Worm (Caenorhabditis elegans) whole organism, L1 larva: ENCODE results near the gene ZK616.65.

ENCODE experiments used
- Y116A8C.19 ChIP-seq: sonication (generic microtip); optimal IDR thresholded peaks from 2 replicates; lab custom pipeline; 2016; ENCODE audit warnings: missing compliant biosample characterization, missing genetic modification characterization, borderline replicate concordance
- blmp-1 ChIP-seq: fragments of 150-350 bp; optimal IDR thresholded peaks from 2 replicates; lab custom pipeline; 2014; ENCODE audit warnings: missing biosample characterization, missing genetic modification characterization
- ceh-82 ChIP-seq, 3 experiments: fragments of 150-350 bp in 1 of 3; sonication (generic microtip) in 2 of 3; optimal IDR thresholded peaks; 2 replicates each; lab custom pipeline; 2014 to 2017; ENCODE audit warnings: missing biosample characterization in 3 of 3, missing genetic modification characterization in 3 of 3
- ceh-88 ChIP-seq: fragments of 200-800 bp; sonication (Bioruptor generic); IDR thresholded peaks from 2 replicates; pipeline ENCODE4 v1.3.6; 2022; ENCODE audit warnings: missing genetic modification characterization, missing compliant biosample characterization
- ceh-90 ChIP-seq: sonication (generic microtip); optimal IDR thresholded peaks from 2 replicates; lab custom pipeline; 2016; ENCODE audit warnings: missing genetic modification characterization, missing compliant biosample characterization
- dpl-1 ChIP-seq, 3 experiments: fragments of 150-350 bp in 2 of 3; sonication (generic microtip) in 1 of 3; optimal IDR thresholded peaks; 2 replicates each; lab custom pipeline; 2014 to 2017; ENCODE audit warnings: missing biosample characterization in 3 of 3, missing genetic modification characterization in 3 of 3, missing genetic modification reagents in 3 of 3
- egl-13 ChIP-seq: sonication (generic microtip); optimal IDR thresholded peaks from 2 replicates; lab custom pipeline; 2016; ENCODE audit warnings: missing genotype, missing genetic modification reagents, missing genetic modification characterization, missing compliant biosample characterization
- elt-2 ChIP-seq: sonication (generic microtip); optimal IDR thresholded peaks from 2 replicates; lab custom pipeline; 2016; ENCODE audit warnings: missing genetic modification characterization, mild to moderate bottlenecking, inconsistent platforms, missing compliant biosample characterization, missing genetic modification reagents
- ets-5 ChIP-seq: fragments of 200-800 bp; sonication (Bioruptor generic); IDR thresholded peaks from 2 replicates; pipeline ENCODE4 v1.3.6; 2022; ENCODE audit warnings: missing genetic modification characterization, missing compliant biosample characterization
- fkh-10 ChIP-seq: sonication (generic microtip); optimal IDR thresholded peaks from 2 replicates; lab custom pipeline; 2017; ENCODE audit warnings: missing biosample characterization, missing genetic modification reagents, missing genetic modification characterization
- hlh-17 ChIP-seq: fragments of 200-800 bp; sonication (Bioruptor generic); optimal IDR thresholded peaks from 2 replicates; lab custom pipeline; 2018; ENCODE audit warnings: missing genetic modification characterization, mild to moderate bottlenecking, missing compliant biosample characterization, moderate library complexity, borderline replicate concordance
- jun-1 ChIP-seq: fragments of 150-350 bp; optimal IDR thresholded peaks from 2 replicates; lab custom pipeline; 2014; ENCODE audit warnings: missing biosample characterization, missing genetic modification reagents, missing genetic modification characterization
- lin-14 ChIP-seq: fragments of 200-800 bp; sonication (Bioruptor generic); optimal IDR thresholded peaks from 2 replicates; lab custom pipeline; 2018; ENCODE audit warnings: mild to moderate bottlenecking, missing genetic modification characterization, moderate library complexity, missing compliant biosample characterization
- lin-35 ChIP-seq, 2 experiments: fragments of 150-350 bp; optimal IDR thresholded peaks; 2 replicates each; lab custom pipeline; 2014; ENCODE audit warnings: missing biosample characterization in 2 of 2, missing genetic modification characterization in 2 of 2, missing genetic modification reagents in 2 of 2
- lin-39 ChIP-seq: fragments of 150-350 bp; optimal IDR thresholded peaks from 2 replicates; lab custom pipeline; 2014; ENCODE audit warnings: missing biosample characterization, missing genetic modification reagents, missing genetic modification characterization
- lir-3 ChIP-seq: sonication (generic microtip); optimal IDR thresholded peaks from 2 replicates; lab custom pipeline; 2016; ENCODE audit warnings: mild to moderate bottlenecking, missing genetic modification characterization, moderate library complexity, missing compliant biosample characterization; ENCODE audit not compliant: poor library complexity
- mdl-1 ChIP-seq, 2 experiments: fragments of 150-350 bp; optimal IDR thresholded peaks; 2 replicates each; lab custom pipeline; 2014 to 2017; ENCODE audit warnings: missing biosample characterization in 2 of 2, missing genetic modification characterization in 2 of 2, inconsistent platforms in 1 of 2
- mef-2 ChIP-seq: fragments of 150-350 bp; optimal IDR thresholded peaks from 2 replicates; lab custom pipeline; 2014; ENCODE audit warnings: missing biosample characterization, missing genetic modification characterization
- nhr-19 ChIP-seq: fragments of 200-800 bp; sonication (Bioruptor generic); conservative IDR thresholded peaks from 2 replicates; pipeline ENCODE4 v1.3.6; 2022; ENCODE audit warnings: missing genetic modification characterization, missing compliant biosample characterization
- nhr-237 ChIP-seq: fragments of 150-350 bp; optimal IDR thresholded peaks from 2 replicates; lab custom pipeline; 2014; ENCODE audit warnings: missing biosample characterization, missing genetic modification characterization
- nhr-28 ChIP-seq: fragments of 150-350 bp; optimal IDR thresholded peaks from 2 replicates; lab custom pipeline; 2014; ENCODE audit warnings: missing biosample characterization, missing genetic modification characterization
- nhr-47 ChIP-seq: sonication (generic microtip); optimal IDR thresholded peaks from 2 replicates; lab custom pipeline; 2016; ENCODE audit warnings: mild to moderate bottlenecking, missing genetic modification characterization, moderate library complexity, missing compliant biosample characterization
- nhr-71 ChIP-seq: sonication (generic microtip); optimal IDR thresholded peaks from 2 replicates; lab custom pipeline; 2016; ENCODE audit warnings: mild to moderate bottlenecking, missing genetic modification characterization, moderate library complexity, missing compliant biosample characterization
- nhr-85 ChIP-seq: sonication (generic microtip); peaks from one replicate; lab custom pipeline; 2016; ENCODE audit warnings: missing genetic modification characterization, inconsistent platforms, missing compliant biosample characterization
- nhr-90 ChIP-seq: sonication (generic microtip); optimal IDR thresholded peaks from 2 replicates; lab custom pipeline; 2016; ENCODE audit warnings: mild to moderate bottlenecking, missing genetic modification characterization, missing compliant biosample characterization; ENCODE audit not compliant: poor library complexity
- rnt-1 ChIP-seq: sonication (generic microtip); optimal IDR thresholded peaks from 2 replicates; lab custom pipeline; 2016; ENCODE audit warnings: mild to moderate bottlenecking, missing genetic modification characterization, moderate library complexity, missing compliant biosample characterization
- snpc-4 ChIP-seq: fragments of 150-350 bp; optimal IDR thresholded peaks from 2 replicates; lab custom pipeline; 2014; ENCODE audit warnings: missing biosample characterization, missing genetic modification characterization
- sox-4 ChIP-seq: sonication (generic microtip); optimal IDR thresholded peaks from 2 replicates; lab custom pipeline; 2016; ENCODE audit warnings: missing genetic modification characterization, missing compliant biosample characterization
- sup-37 ChIP-seq: fragments of 200-800 bp; sonication (Bioruptor generic); optimal IDR thresholded peaks from 2 replicates; lab custom pipeline; 2018; ENCODE audit warnings: mild to moderate bottlenecking, missing genetic modification characterization, missing compliant biosample characterization
- tlp-1 ChIP-seq: fragments of 150-350 bp; optimal IDR thresholded peaks from 2 replicates; lab custom pipeline; 2014; ENCODE audit warnings: missing biosample characterization, missing genetic modification characterization
- unc-30 ChIP-seq: sonication (generic microtip); optimal IDR thresholded peaks from 2 replicates; lab custom pipeline; 2017; ENCODE audit warnings: missing biosample characterization, missing genetic modification characterization
- unc-86 ChIP-seq: sonication (generic microtip); optimal IDR thresholded peaks from 2 replicates; lab custom pipeline; 2016; ENCODE audit warnings: missing genetic modification characterization, missing compliant biosample characterization
- unc-98 ChIP-seq: fragments of 200-800 bp; sonication (Bioruptor generic); IDR thresholded peaks from 2 replicates; pipeline ENCODE4 v1.3.6; 2022; ENCODE audit warnings: missing genetic modification characterization, missing compliant biosample characterization
- vab-15 ChIP-seq: sonication (generic microtip); optimal IDR thresholded peaks from 2 replicates; lab custom pipeline; 2017; ENCODE audit warnings: missing genotype, mild to moderate bottlenecking, missing genetic modification characterization, missing compliant biosample characterization
- zip-4 ChIP-seq: fragments of 200-800 bp; sonication (Bioruptor generic); optimal IDR thresholded peaks from 2 replicates; lab custom pipeline; 2018; ENCODE audit warnings: mild to moderate bottlenecking, missing genetic modification characterization, moderate library complexity, missing compliant biosample characterization
- ztf-11 ChIP-seq, 2 experiments: sonication (generic microtip); optimal IDR thresholded peaks; 2 replicates each; lab custom pipeline; 2016 to 2017; ENCODE audit warnings: missing genetic modification characterization in 2 of 2, missing biosample characterization in 1 of 2, missing compliant biosample characterization in 1 of 2

ZK616.65 gene

ce11 chrIV:5393566-5393965 lies 17.5 kb downstream of the ZK616.65 start:
- TF ChIP-seq dpl-1 (GFP tag; optimal IDR thresholded peaks at IDR 0.05; lab: Kevin White, UChicago) (no peak), unc-30 (tag; lab: Kevin White, UChicago) (no peak), ceh-88 (GFP tag; lab: Robert Waterston, UW) (no peak), vab-15 (tag; lab: Kevin White, UChicago) (no peak), fkh-10 (GFP tag; lab: Kevin White, UChicago) (no peak), mef-2 (no peak), nhr-19 (GFP tag; lab: Robert Waterston, UW) (no peak), elt-2 (tag; lab: Kevin White, UChicago) (peak; percentile 54), nhr-71 (tag; lab: Kevin White, UChicago) (peak; percentile 18), hlh-17 (no peak), ceh-82 (tag; optimal IDR thresholded peaks at IDR 0.05; lab: Kevin White, UChicago) (no peak), sox-4 (tag; lab: Kevin White, UChicago) (no peak), lin-35 (GFP tag; optimal IDR thresholded peaks at IDR 0.05; lab: Kevin White, UChicago) (peak in 1 of 2 experiments; percentile 43), rnt-1 (tag; lab: Kevin White, UChicago) (no peak), nhr-90 (tag; lab: Kevin White, UChicago) (no peak), nhr-47 (tag; lab: Kevin White, UChicago) (no peak), Y116A8C.19 (tag; lab: Kevin White, UChicago) (no peak), unc-98 (GFP tag; lab: Robert Waterston, UW) (no peak)
- TF ChIP-seq, all 84 proteins: peak for 3

DNA sequence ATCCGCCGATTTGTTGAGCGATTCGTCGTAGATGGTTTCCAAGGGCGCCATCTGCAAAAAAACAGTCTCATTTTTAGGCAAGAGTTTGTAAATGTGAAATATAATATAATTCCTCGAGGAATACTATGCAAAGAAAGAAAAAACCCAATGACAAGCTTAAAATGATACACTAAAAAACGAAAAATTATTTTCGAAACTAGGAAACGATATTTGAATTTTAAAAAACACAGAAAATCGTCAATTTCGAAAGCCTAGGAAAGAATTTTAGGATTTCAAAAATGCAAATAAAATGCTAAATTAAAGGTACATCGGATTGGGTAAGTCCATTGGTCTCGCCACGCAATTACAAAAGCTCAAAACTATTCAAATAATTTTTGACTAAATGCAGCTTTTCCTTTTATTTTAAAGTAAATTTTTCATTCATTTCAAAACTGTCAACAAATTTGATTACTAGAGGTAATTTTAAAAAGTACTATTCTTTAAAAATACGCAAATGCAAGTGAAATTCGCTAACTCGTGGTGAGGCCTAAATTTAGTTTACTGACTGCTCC lies 19.4 kb downstream of the ZK616.65 start, which contains the start of the genes htp-1 and ZK616.5:
Gene htp-1 (minus strand): TSS at position 51 of the 551 bp plus-strand sequence.
Gene ZK616.5 (plus strand): TSS at position 423 of the 551 bp plus-strand sequence.
- TF ChIP-seq egl-13 (tag; lab: Kevin White, UChicago) (no peak), ceh-90 (tag; lab: Kevin White, UChicago) (no peak), nhr-90 (tag; lab: Kevin White, UChicago) (no peak), unc-86 (tag; lab: Kevin White, UChicago) (no peak), jun-1 (no peak), rnt-1 (tag; lab: Kevin White, UChicago) (no peak), nhr-71 (tag; lab: Kevin White, UChicago) (no peak), nhr-28 (tag; lab: Kevin White, UChicago) (no peak), ztf-11 (tag; optimal IDR thresholded peaks at IDR 0.05; lab: Kevin White, UChicago) (no peak), nhr-85 (tag; lab: Kevin White, UChicago) (no peak), unc-98 (GFP tag; lab: Robert Waterston, UW) (no peak), lin-39 (tag; lab: Kevin White, UChicago) (no peak), sup-37 (GFP tag; lab: Kevin White, UChicago) (no peak), Y116A8C.19 (tag; lab: Kevin White, UChicago) (no peak), unc-30 (tag; lab: Kevin White, UChicago) (no peak), ceh-82 (tag; optimal IDR thresholded peaks at IDR 0.05; lab: Kevin White, UChicago) (no peak), nhr-237 (tag; lab: Kevin White, UChicago) (no peak)

DNA sequence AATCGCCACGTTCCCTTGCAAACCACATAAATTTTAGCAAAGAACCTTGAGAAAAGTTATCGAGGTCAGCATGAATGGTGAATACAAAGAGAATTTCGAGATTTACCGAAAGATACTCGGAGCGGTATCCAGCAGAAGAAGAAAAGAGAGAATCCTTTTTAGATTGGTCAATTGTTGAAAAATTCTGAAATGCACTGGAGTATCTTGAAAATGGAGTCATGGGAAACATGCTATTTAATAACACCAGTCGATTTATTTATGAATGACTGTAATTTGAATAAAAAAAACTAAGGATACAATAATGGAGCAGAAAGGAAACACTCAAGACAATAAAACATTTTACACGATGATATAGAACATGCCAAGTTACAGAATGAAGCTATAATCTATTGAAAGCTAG lies 21.1 kb downstream of the ZK616.65 start:
- TF ChIP-seq snpc-4 (tag; lab: Kevin White, UChicago) (no peak), blmp-1 (tag; lab: Kevin White, UChicago) (no peak), nhr-85 (tag; lab: Kevin White, UChicago) (peak; percentile 47), ets-5 (GFP tag; lab: Robert Waterston, UW) (no peak), lir-3 (tag; lab: Kevin White, UChicago) (no peak), zip-4 (GFP tag; lab: Kevin White, UChicago) (no peak), unc-98 (GFP tag; lab: Robert Waterston, UW) (no peak), mdl-1 (tag; optimal IDR thresholded peaks at IDR 0.05; lab: Kevin White, UChicago) (no peak), tlp-1 (tag; lab: Kevin White, UChicago) (no peak), lin-14 (GFP tag; lab: Kevin White, UChicago) (peak; percentile 19)
